Worm (Caenorhabditis elegans) whole organism, midembryonic: ENCODE results near the gene F36D3.8.

Experiments used
- T22C8.4 ChIP-seq: fragments of 200-800 bp; sonication (Bioruptor generic); IDR thresholded peaks from 2 replicates; pipeline ENCODE4 v1.3.6; 2022; ENCODE audit warnings: missing genetic modification characterization, missing compliant biosample characterization
- cog-1 ChIP-seq: sonication (generic microtip); optimal IDR thresholded peaks from 2 replicates; lab custom pipeline; 2016; ENCODE audit warnings: missing genetic modification characterization, missing compliant biosample characterization
- flt-1 ChIP-seq: fragments of 200-800 bp; sonication (Bioruptor generic); IDR thresholded peaks from 2 replicates; pipeline ENCODE4 v1.3.6; 2022; ENCODE audit warnings: missing genetic modification characterization, missing compliant biosample characterization
- klf-2 ChIP-seq: fragments of 200-800 bp; sonication (Bioruptor generic); conservative IDR thresholded peaks from 2 replicates; pipeline ENCODE4 v1.3.6; 2022; ENCODE audit warnings: missing genetic modification reagents, missing genetic modification characterization, missing compliant biosample characterization
- med-1 ChIP-seq: sonication (generic microtip); optimal IDR thresholded peaks from 2 replicates; lab custom pipeline; 2017; ENCODE audit warnings: missing genetic modification characterization, mild to moderate bottlenecking, missing compliant biosample characterization, antibody characterized with exemption, missing genetic modification reagents; ENCODE audit not compliant: insufficient read depth
- ref-1 ChIP-seq: fragments of 200-800 bp; sonication (Bioruptor generic); conservative IDR thresholded peaks from 2 replicates; pipeline ENCODE4 v1.3.6; 2022; ENCODE audit warnings: missing genetic modification reagents, missing genetic modification characterization, missing compliant biosample characterization
- tab-1 ChIP-seq: fragments of 200-800 bp; sonication (Bioruptor generic); IDR thresholded peaks from 2 replicates; pipeline ENCODE4 v1.3.6; 2022; ENCODE audit warnings: missing genetic modification characterization, missing compliant biosample characterization
- ztf-23 ChIP-seq: fragments of 200-800 bp; sonication (Bioruptor generic); IDR thresholded peaks from 2 replicates; pipeline ENCODE4 v1.3.6; 2022; ENCODE audit warnings: missing genetic modification reagents, missing genetic modification characterization, missing compliant biosample characterization
- ztf-29 ChIP-seq: fragments of 200-800 bp; sonication (Bioruptor generic); IDR thresholded peaks from 2 replicates; pipeline ENCODE4 v1.3.6; 2022; ENCODE audit warnings: missing genetic modification reagents, missing genetic modification characterization, missing compliant biosample characterization

Gene F36D3.8

ce11 chrV:16526858-16527257 is at the start of gene F36D3.8:
Gene F36D3.8 (plus strand): TSS chrV:16527158.
- TF ChIP-seq tab-1 (GFP tag; lab: Robert Waterston, UW): no peak
- TF ChIP-seq ztf-29 (GFP tag; lab: Robert Waterston, UW): no peak
- TF ChIP-seq flt-1 (GFP tag; lab: Robert Waterston, UW): no peak
- TF ChIP-seq T22C8.4 (GFP tag; lab: Robert Waterston, UW): no peak
- TF ChIP-seq cog-1 (tag; lab: Kevin White, UChicago): no peak
- TF ChIP-seq klf-2 (GFP tag; lab: Robert Waterston, UW): no peak

- TF ChIP-seq T22C8.4 (GFP tag; lab: Robert Waterston, UW) (no peak), ztf-29 (GFP tag; lab: Robert Waterston, UW) (no peak), tab-1 (GFP tag; lab: Robert Waterston, UW) (no peak), flt-1 (GFP tag; lab: Robert Waterston, UW) (no peak), klf-2 (GFP tag; lab: Robert Waterston, UW) (no peak), med-1 (no peak), ztf-23 (GFP tag; lab: Robert Waterston, UW) (no peak), ref-1 (GFP tag; lab: Robert Waterston, UW) (no peak), cog-1 (tag; lab: Kevin White, UChicago) (no peak)
Measured at ce11 chrV:16479275-16479674, 47.7 kb upstream of the F36D3.8 start, which contains the start of gene T08G3.11. Gene T08G3.11 (minus strand): TSS chrV:16479375.

ce11 chrV:16480919-16481630 is 45.9 kb upstream of the F36D3.8 start, which contains the start of the genes F57E7.4 and spig-6:
Gene F57E7.4 (minus strand): TSS chrV:16481019.
Gene spig-6 (plus strand): TSS chrV:16481580.
- TF ChIP-seq med-1: no peak
- TF ChIP-seq T22C8.4 (GFP tag; lab: Robert Waterston, UW): no peak
- TF ChIP-seq tab-1 (GFP tag; lab: Robert Waterston, UW): no peak
- TF ChIP-seq ref-1 (GFP tag; lab: Robert Waterston, UW): no peak
- no peak for TF ChIP-seq flt-1 (GFP tag; lab: Robert Waterston, UW)
- TF ChIP-seq klf-2 (GFP tag; lab: Robert Waterston, UW): no peak
- no peak for TF ChIP-seq ztf-23 (GFP tag; lab: Robert Waterston, UW)
- TF ChIP-seq cog-1 (tag; lab: Kevin White, UChicago): no peak
- no peak for TF ChIP-seq ztf-29 (GFP tag; lab: Robert Waterston, UW)

ce11 chrV:16483044-16483443 is 43.9 kb upstream of the F36D3.8 start, which contains the start of gene F57E7.2:
Gene F57E7.2 (minus strand): TSS chrV:16483144.
- TF ChIP-seq klf-2 (GFP tag; lab: Robert Waterston, UW) (no peak), flt-1 (GFP tag; lab: Robert Waterston, UW) (no peak), ztf-29 (GFP tag; lab: Robert Waterston, UW) (no peak), cog-1 (tag; lab: Kevin White, UChicago) (no peak)

ce11 chrV:16483681-16484080 is 43.3 kb upstream of the F36D3.8 start, which contains the start of gene srh-139:
Gene srh-139 (plus strand): TSS chrV:16483981.
- no peak for TF ChIP-seq ztf-23 (GFP tag; lab: Robert Waterston, UW)
- TF ChIP-seq tab-1 (GFP tag; lab: Robert Waterston, UW): no peak
- TF ChIP-seq med-1: no peak
- no peak for TF ChIP-seq cog-1 (tag; lab: Kevin White, UChicago)
- TF ChIP-seq flt-1 (GFP tag; lab: Robert Waterston, UW): no peak
- no peak for TF ChIP-seq ref-1 (GFP tag; lab: Robert Waterston, UW)

ce11 chrV:16487474-16487873 is 39.5 kb upstream of the F36D3.8 start, which contains the start of gene Y32B12A.5:
Gene Y32B12A.5 (minus strand): TSS chrV:16487574.
- TF ChIP-seq tab-1 (GFP tag; lab: Robert Waterston, UW): no peak
- TF ChIP-seq ztf-29 (GFP tag; lab: Robert Waterston, UW): no peak
- no peak for TF ChIP-seq ztf-23 (GFP tag; lab: Robert Waterston, UW)
- TF ChIP-seq klf-2 (GFP tag; lab: Robert Waterston, UW): no peak
- no peak for TF ChIP-seq T22C8.4 (GFP tag; lab: Robert Waterston, UW)
- no peak for TF ChIP-seq ref-1 (GFP tag; lab: Robert Waterston, UW)
- TF ChIP-seq flt-1 (GFP tag; lab: Robert Waterston, UW): no peak
- TF ChIP-seq med-1: no peak
- no peak for TF ChIP-seq cog-1 (tag; lab: Kevin White, UChicago)

- no peak for TF ChIP-seq ref-1 (GFP tag; lab: Robert Waterston, UW)
- no peak for TF ChIP-seq klf-2 (GFP tag; lab: Robert Waterston, UW)
- TF ChIP-seq ztf-23 (GFP tag; lab: Robert Waterston, UW): no peak
- TF ChIP-seq tab-1 (GFP tag; lab: Robert Waterston, UW): no peak
- TF ChIP-seq cog-1 (tag; lab: Kevin White, UChicago): no peak
- no peak for TF ChIP-seq T22C8.4 (GFP tag; lab: Robert Waterston, UW)
- TF ChIP-seq ztf-29 (GFP tag; lab: Robert Waterston, UW): no peak
- no peak for TF ChIP-seq flt-1 (GFP tag; lab: Robert Waterston, UW)
- TF ChIP-seq med-1: no peak
Measured at ce11 chrV:16488172-16488571, 38.8 kb upstream of the F36D3.8 start, which contains the start of gene sqst-4. Gene sqst-4 (plus strand): TSS chrV:16488472.

- TF ChIP-seq ztf-23 (GFP tag; lab: Robert Waterston, UW) (no peak), T22C8.4 (GFP tag; lab: Robert Waterston, UW) (no peak), ztf-29 (GFP tag; lab: Robert Waterston, UW) (no peak), med-1 (no peak), flt-1 (GFP tag; lab: Robert Waterston, UW) (no peak), ref-1 (GFP tag; lab: Robert Waterston, UW) (no peak), klf-2 (GFP tag; lab: Robert Waterston, UW) (no peak), cog-1 (tag; lab: Kevin White, UChicago) (no peak), tab-1 (GFP tag; lab: Robert Waterston, UW) (no peak)
Measured at ce11 chrV:16494359-16494758, 32.6 kb upstream of the F36D3.8 start, which contains the start of gene comt-2. Gene comt-2 (minus strand): TSS chrV:16494489.

ce11 chrV:16497504-16497903 is 29.5 kb upstream of the F36D3.8 start, which contains the start of gene srh-136:
Gene srh-136 (minus strand): TSS chrV:16497596.
- no peak for TF ChIP-seq ref-1 (GFP tag; lab: Robert Waterston, UW)
- no peak for TF ChIP-seq cog-1 (tag; lab: Kevin White, UChicago)
- no peak for TF ChIP-seq T22C8.4 (GFP tag; lab: Robert Waterston, UW)
- no peak for TF ChIP-seq klf-2 (GFP tag; lab: Robert Waterston, UW)
- TF ChIP-seq med-1: no peak
- no peak for TF ChIP-seq ztf-23 (GFP tag; lab: Robert Waterston, UW)
- TF ChIP-seq flt-1 (GFP tag; lab: Robert Waterston, UW): no peak
- TF ChIP-seq ztf-29 (GFP tag; lab: Robert Waterston, UW): no peak
- TF ChIP-seq tab-1 (GFP tag; lab: Robert Waterston, UW): no peak
